Worm (Caenorhabditis elegans) whole organism, midembryonic: ENCODE measurements around the gene ddl-1.

Source experiments
- T22C8.4 ChIP-seq: fragments of 200-800 bp; sonication (Bioruptor generic); IDR thresholded peaks from 2 replicates; pipeline ENCODE4 v1.3.6; 2022; ENCODE audit warnings: missing genetic modification characterization, missing compliant biosample characterization
- cog-1 ChIP-seq: sonication (generic microtip); optimal IDR thresholded peaks from 2 replicates; lab custom pipeline; 2016; ENCODE audit warnings: missing genetic modification characterization, missing compliant biosample characterization
- flt-1 ChIP-seq: fragments of 200-800 bp; sonication (Bioruptor generic); IDR thresholded peaks from 2 replicates; pipeline ENCODE4 v1.3.6; 2022; ENCODE audit warnings: missing genetic modification characterization, missing compliant biosample characterization
- klf-2 ChIP-seq: fragments of 200-800 bp; sonication (Bioruptor generic); conservative IDR thresholded peaks from 2 replicates; pipeline ENCODE4 v1.3.6; 2022; ENCODE audit warnings: missing genetic modification reagents, missing genetic modification characterization, missing compliant biosample characterization
- med-1 ChIP-seq: sonication (generic microtip); optimal IDR thresholded peaks from 2 replicates; lab custom pipeline; 2017; ENCODE audit warnings: missing genetic modification characterization, mild to moderate bottlenecking, missing compliant biosample characterization, antibody characterized with exemption, missing genetic modification reagents; ENCODE audit not compliant: insufficient read depth
- ref-1 ChIP-seq: fragments of 200-800 bp; sonication (Bioruptor generic); conservative IDR thresholded peaks from 2 replicates; pipeline ENCODE4 v1.3.6; 2022; ENCODE audit warnings: missing genetic modification reagents, missing genetic modification characterization, missing compliant biosample characterization
- tab-1 ChIP-seq: fragments of 200-800 bp; sonication (Bioruptor generic); IDR thresholded peaks from 2 replicates; pipeline ENCODE4 v1.3.6; 2022; ENCODE audit warnings: missing genetic modification characterization, missing compliant biosample characterization
- ztf-23 ChIP-seq: fragments of 200-800 bp; sonication (Bioruptor generic); IDR thresholded peaks from 2 replicates; pipeline ENCODE4 v1.3.6; 2022; ENCODE audit warnings: missing genetic modification reagents, missing genetic modification characterization, missing compliant biosample characterization
- ztf-29 ChIP-seq: fragments of 200-800 bp; sonication (Bioruptor generic); IDR thresholded peaks from 2 replicates; pipeline ENCODE4 v1.3.6; 2022; ENCODE audit warnings: missing genetic modification reagents, missing genetic modification characterization, missing compliant biosample characterization

ddl-1 gene

DNA sequence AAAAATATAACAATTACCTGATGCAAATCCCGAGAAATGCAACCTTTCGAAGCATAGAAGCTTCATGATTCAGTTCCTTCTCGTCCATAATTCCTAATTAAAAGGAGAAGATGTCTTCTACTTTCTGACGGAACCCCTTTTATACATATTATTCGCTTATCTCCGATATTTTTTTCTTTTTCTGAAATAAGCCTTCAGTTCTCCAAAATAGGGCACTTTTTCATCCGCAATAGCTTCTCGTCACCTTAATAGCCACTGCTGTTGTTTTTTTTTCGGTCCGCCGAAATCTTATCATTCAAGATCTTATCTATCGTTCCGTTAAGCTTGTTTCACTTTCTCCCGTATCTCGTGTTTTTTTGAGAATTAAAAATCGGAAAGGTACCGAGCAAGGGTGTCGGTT, 4.2 kb upstream of the ddl-1 start, which contains the start of gene bli-2:
Gene bli-2 (minus strand): TSS at position 101 of the 400 bp plus-strand sequence.
- TF ChIP-seq ref-1 (no peak), flt-1 (no peak), T22C8.4 (GFP tag; lab: Robert Waterston, UW) (no peak), ztf-23 (GFP tag; lab: Robert Waterston, UW) (no peak), klf-2 (GFP tag; lab: Robert Waterston, UW) (no peak), cog-1 (tag; lab: Kevin White, UChicago) (no peak), tab-1 (GFP tag; lab: Robert Waterston, UW) (no peak), med-1 (GFP tag; lab: Kevin White, UChicago) (no peak), ztf-29 (GFP tag; lab: Robert Waterston, UW) (no peak)

DNA sequence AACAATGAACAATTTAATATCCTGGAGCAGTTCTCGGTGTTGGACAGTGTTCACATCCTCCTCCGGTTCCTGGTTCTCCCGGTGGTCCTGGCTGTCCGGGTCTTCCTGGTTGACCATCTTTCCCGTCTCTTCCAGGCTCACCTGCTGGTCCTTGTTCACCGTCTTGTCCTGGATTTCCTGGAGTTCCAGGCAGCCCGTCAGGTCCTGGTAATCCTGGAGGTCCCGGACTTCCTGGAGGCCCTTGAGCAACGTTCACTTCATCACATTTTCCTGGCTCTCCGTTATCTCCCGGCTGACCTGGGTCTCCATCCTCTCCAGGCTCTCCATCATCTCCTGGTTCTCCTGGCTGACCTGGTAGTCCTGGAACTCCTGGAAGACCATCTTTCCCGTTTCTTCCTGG, 3.3 kb upstream of the ddl-1 start:
- TF ChIP-seq tab-1 (GFP tag; lab: Robert Waterston, UW) (no peak), med-1 (GFP tag; lab: Kevin White, UChicago) (no peak), T22C8.4 (GFP tag; lab: Robert Waterston, UW) (no peak), klf-2 (GFP tag; lab: Robert Waterston, UW) (no peak), ztf-23 (GFP tag; lab: Robert Waterston, UW) (no peak), cog-1 (tag; lab: Kevin White, UChicago) (no peak), flt-1 (no peak), ref-1 (no peak), ztf-29 (GFP tag; lab: Robert Waterston, UW) (no peak)

DNA sequence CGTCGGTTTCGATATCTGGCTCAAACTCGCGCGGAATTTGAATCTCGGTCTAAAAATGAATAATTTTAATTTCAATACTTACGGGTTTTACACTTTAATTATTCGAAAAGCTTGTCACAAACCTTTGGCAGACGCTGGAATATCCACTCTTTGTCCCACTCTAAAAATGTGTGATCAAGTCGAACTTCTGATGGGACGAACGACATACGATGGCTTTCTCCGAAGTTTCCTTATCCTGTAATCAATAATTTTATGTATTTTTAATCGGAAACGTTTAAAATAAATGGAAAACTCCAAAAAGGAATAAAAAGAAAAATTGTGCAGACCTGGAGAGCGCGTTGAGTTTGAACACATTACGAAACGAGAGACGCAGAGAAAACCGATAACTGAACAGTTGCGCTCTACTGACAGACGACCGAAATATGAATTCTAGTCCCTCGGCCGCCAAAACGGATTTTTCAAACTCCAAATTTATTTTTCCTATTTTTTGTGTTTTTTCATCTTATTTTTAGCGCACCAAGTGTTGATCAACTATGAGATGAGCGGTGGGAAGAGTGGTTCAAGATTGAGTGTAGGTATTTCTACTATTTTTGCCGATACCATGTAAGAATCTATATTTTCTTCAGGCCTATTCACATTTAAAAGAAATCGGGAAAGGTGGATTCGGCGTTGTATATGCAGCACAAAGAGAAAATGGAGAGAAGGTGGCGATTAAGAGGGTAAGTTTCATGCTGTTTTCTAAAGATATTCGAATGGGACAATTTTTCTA, 1.2 kb upstream of the ddl-1 start, which contains the start of the genes sam-4, F59E12.17 and zyg-1:
Gene sam-4 (minus strand): TSS at position 51 of the 769 bp plus-strand sequence.
Gene F59E12.17 (minus strand): TSS at position 235 of the 769 bp plus-strand sequence.
Gene zyg-1 (plus strand): TSS at position 513 of the 769 bp plus-strand sequence.
- TF ChIP-seq ztf-23 (GFP tag; lab: Robert Waterston, UW) = no peak
- TF ChIP-seq ref-1 = no peak
- no peak for TF ChIP-seq cog-1 (tag; lab: Kevin White, UChicago)
- TF ChIP-seq tab-1 (GFP tag; lab: Robert Waterston, UW) = no peak
- no peak for TF ChIP-seq med-1 (GFP tag; lab: Kevin White, UChicago)
- no peak for TF ChIP-seq T22C8.4 (GFP tag; lab: Robert Waterston, UW)
- TF ChIP-seq flt-1 = no peak
- no peak for TF ChIP-seq ztf-29 (GFP tag; lab: Robert Waterston, UW)
- TF ChIP-seq klf-2 (GFP tag; lab: Robert Waterston, UW) = no peak

DNA sequence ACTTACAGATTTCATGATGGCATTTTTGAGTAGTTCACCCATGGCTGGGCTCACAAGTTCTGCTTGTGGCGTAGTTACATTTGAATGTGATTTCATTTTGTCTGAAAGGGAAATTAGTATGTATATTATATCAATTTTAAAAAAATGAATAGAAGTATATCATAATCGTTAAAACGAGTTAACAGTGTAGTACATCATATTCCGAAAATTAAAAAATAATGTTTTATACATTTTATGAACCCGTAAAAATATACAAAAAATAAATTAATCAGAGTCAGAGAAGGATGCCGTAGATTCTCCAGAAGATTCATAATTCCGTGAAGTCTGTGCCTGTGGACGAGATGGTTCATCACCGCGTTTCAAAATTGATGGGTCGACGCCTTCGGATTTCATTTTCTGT, 1.2 kb downstream of the ddl-1 start, which contains the start of gene F59E12.9:
Gene F59E12.9 (minus strand): TSS at position 101 of the 400 bp plus-strand sequence.
- TF ChIP-seq ref-1 (no peak), klf-2 (GFP tag; lab: Robert Waterston, UW) (no peak), T22C8.4 (GFP tag; lab: Robert Waterston, UW) (no peak), flt-1 (no peak), ztf-23 (GFP tag; lab: Robert Waterston, UW) (no peak), cog-1 (tag; lab: Kevin White, UChicago) (no peak), tab-1 (GFP tag; lab: Robert Waterston, UW) (no peak), med-1 (GFP tag; lab: Kevin White, UChicago) (no peak), ztf-29 (GFP tag; lab: Robert Waterston, UW) (no peak)

DNA sequence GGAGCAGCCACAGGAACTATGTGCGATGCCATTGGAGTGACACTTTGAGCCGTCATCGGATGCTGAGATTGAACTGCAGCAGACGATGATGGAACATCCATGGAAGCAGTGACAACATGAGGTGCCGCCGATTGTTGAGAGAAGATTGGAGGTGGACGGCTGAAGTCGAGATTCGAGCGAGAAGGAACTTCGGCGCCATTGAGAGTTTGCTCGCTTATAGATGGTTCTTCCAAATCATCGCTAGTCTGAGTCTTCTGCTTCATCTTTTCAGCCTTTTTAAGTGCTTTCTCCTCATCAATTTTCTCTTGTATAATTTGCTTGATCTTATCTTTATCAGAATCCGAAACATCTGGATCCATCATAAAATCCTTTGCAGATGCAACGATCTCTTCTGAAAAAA, 6.1 kb downstream of the ddl-1 start:
- TF ChIP-seq med-1 (GFP tag; lab: Kevin White, UChicago) (no peak), ztf-23 (GFP tag; lab: Robert Waterston, UW) (no peak), flt-1 (no peak), tab-1 (GFP tag; lab: Robert Waterston, UW) (no peak), cog-1 (tag; lab: Kevin White, UChicago) (no peak), ref-1 (no peak), T22C8.4 (GFP tag; lab: Robert Waterston, UW) (no peak)

DNA sequence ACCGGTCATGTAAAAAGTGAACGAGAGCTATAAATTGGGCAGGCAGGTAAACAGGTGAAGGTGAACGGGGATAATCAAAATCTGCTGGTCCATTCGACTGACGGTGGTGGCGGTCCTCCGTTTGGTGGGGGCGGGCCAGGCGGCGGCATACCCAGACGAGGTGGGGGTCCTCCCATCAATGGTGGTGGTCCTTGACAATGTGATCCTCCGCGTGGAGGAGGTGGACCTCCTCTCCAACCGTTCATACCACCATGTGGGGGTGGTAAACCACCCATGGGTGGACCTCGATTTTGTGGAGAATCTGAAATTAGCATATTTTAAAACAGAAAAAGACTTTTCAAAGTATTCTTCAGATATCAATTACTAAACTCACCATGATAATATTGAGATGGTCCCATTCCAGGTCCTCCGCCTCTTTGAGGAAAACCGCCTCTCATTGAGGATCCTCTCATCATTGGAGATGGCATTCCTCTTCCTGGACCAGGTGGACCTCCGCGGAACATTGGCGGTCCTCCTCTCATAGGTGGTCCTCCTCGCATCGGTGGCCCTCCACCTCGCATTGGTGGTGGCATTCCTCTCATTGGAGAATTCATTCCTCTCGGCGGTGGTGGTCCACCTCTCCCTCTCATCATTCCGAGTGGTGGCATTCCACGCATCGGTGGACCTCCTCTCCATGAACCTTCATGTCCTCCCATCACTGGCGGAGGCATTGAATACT, 7.7 kb downstream of the ddl-1 start:
- TF ChIP-seq klf-2 (GFP tag; lab: Robert Waterston, UW) = no peak
- no peak for TF ChIP-seq ztf-23 (GFP tag; lab: Robert Waterston, UW)
- TF ChIP-seq cog-1 (tag; lab: Kevin White, UChicago) = no peak
- TF ChIP-seq T22C8.4 (GFP tag; lab: Robert Waterston, UW) = no peak
- TF ChIP-seq ztf-29 (GFP tag; lab: Robert Waterston, UW) = no peak
- no peak for TF ChIP-seq med-1 (GFP tag; lab: Kevin White, UChicago)
- no peak for TF ChIP-seq tab-1 (GFP tag; lab: Robert Waterston, UW)
- no peak for TF ChIP-seq flt-1
- TF ChIP-seq ref-1 = no peak

DNA sequence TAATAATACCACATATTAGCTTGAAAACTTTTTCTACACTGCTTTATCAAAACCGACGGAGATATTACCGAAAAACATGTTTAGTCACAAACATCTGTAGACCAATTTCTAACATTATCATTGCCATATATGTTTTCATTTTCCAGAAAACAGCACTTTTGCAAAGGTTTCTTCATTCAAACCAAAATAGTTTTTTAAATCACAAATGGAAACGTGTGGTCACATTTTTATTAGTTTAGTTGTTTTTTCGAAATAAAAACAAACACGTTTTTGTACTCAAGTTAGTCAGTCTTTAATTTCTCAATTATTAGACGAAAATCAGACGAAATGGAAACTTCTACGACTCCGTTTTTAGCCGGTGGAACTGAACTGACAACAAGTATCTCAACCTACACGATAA, 10.1 kb downstream of the ddl-1 start, which contains the start of gene F59E12.3:
Gene F59E12.3 (plus strand): TSS at position 301 of the 400 bp plus-strand sequence.
- TF ChIP-seq klf-2 (GFP tag; lab: Robert Waterston, UW) (no peak), ztf-29 (GFP tag; lab: Robert Waterston, UW) (no peak), tab-1 (GFP tag; lab: Robert Waterston, UW) (no peak), ztf-23 (GFP tag; lab: Robert Waterston, UW) (no peak), ref-1 (no peak), med-1 (GFP tag; lab: Kevin White, UChicago) (no peak), T22C8.4 (GFP tag; lab: Robert Waterston, UW) (no peak), flt-1 (no peak), cog-1 (tag; lab: Kevin White, UChicago) (no peak)

DNA sequence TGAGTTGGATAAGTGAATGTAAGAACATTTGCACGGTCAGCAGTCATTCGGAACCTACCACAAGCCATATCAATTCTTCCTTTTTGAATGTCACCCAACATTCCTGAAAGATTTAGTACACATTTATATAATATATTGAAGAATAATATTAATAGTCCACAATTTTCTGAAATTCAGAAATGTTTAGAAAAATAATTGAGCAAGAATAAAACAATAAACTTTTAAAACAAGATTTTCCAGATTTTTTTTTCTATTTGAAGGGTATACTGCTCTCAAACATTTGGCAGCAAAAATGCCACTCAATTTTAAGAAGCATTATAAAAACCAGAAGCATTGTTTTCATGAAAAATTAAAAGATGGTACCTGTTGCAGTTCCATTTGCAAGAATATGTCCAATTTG, 11.3 kb downstream of the ddl-1 start, which contains the start of gene F59E12.8:
Gene F59E12.8 (minus strand): TSS at position 101 of the 400 bp plus-strand sequence.
- no peak for TF ChIP-seq klf-2 (GFP tag; lab: Robert Waterston, UW)
- no peak for TF ChIP-seq T22C8.4 (GFP tag; lab: Robert Waterston, UW)
- TF ChIP-seq ztf-23 (GFP tag; lab: Robert Waterston, UW) = no peak
- TF ChIP-seq ztf-29 (GFP tag; lab: Robert Waterston, UW) = no peak
- no peak for TF ChIP-seq flt-1
- no peak for TF ChIP-seq med-1 (GFP tag; lab: Kevin White, UChicago)
- no peak for TF ChIP-seq ref-1
